Worm (Caenorhabditis elegans): ENCODE data around the gene cox-6B.
A peak's percentile ranks its signal among the peaks of the same experiment; 100 is the strongest.

DNA sequence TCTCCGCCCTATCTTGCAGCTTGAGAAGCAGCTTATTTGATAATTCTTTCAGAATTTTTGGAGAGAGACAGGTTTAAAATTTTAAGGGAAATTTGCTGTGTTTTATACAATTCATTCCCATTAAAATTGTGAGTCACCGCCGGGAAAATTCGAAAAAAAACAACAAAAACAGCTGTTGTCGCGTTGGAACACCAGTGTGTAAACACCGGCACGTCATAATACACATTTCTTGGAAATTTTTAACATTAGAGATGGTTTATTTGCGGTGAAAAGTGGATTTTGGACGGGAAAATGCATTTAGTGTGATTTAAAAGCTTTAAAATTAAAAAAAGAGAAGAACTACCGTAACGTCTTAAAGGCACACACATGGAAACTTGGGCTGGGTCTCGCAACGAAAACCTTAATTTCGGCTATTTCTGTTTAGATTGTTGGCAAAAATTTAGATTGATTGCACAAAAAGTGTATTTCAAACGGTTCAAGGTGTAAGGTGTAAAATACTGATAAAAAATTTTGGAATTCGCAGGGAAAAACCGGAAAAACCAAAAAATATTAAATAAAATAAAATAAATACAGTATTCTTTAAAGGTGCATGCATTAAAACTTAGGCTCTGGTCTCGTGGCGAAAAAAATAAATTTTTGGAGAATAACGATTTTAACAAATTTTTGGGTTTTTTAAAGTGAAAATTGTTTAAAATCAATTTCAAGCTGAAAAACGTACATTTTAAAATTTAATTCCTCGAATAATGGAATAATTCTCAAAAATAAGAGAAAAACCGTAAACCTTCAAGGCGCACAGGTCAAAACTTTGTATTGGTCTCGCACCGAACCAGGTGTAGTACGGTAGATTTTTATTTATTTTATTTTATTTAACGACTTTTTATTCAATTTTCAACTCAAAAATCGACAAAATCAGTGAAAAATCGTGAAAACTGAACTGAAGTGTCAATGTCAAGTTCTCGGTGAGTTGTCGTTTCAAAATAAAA lies 26.0 kb downstream of the cox-6B start, which contains the start of gene cosa-1:
- TF ChIP-seq nhr-12 (tag; optimal IDR thresholded peaks at IDR 0.05) (no peak), unc-55 (GFP tag; optimal IDR thresholded peaks at IDR 0.05) (peak; percentile 2), elt-3 (tag; optimal IDR thresholded peaks at IDR 0.05) (no peak), fos-1 (tag; optimal IDR thresholded peaks at IDR 0.05) (peak; percentile 8), blmp-1 (tag; optimal IDR thresholded peaks at IDR 0.05; ENCODE audit: insufficient read depth) (no peak), crh-2 (tag; optimal IDR thresholded peaks at IDR 0.05) (no peak), peb-1 (tag; optimal IDR thresholded peaks at IDR 0.05) (no peak), lin-13 (GFP tag; optimal IDR thresholded peaks at IDR 0.05) (no peak), ceh-16 (tag; optimal IDR thresholded peaks at IDR 0.05) (no peak), sem-4 (tag; optimal IDR thresholded peaks at IDR 0.05) (no peak), skn-1 (tag; optimal IDR thresholded peaks at IDR 0.05) (no peak), mbf-1 (tag; optimal IDR thresholded peaks at IDR 0.05) (no peak)

All from whole organism, L2 larva.